Worm (Caenorhabditis elegans) whole organism, L4/young adult: ENCODE measurements around the gene B0294.1.

ENCODE experiments used
- W03F9.2 ChIP-seq: fragments of 150-350 bp; optimal IDR thresholded peaks from 2 replicates; lab custom pipeline; 2014; ENCODE audit warnings: missing biosample characterization, missing genetic modification characterization
- dao-5 ChIP-seq: sonication (generic microtip); optimal IDR thresholded peaks from 2 replicates; lab custom pipeline; 2016; ENCODE audit warnings: missing genotype, missing genetic modification characterization, moderate library complexity, missing compliant biosample characterization
- him-1 ChIP-seq: sonication (generic microtip); optimal IDR thresholded peaks from 2 replicates; lab custom pipeline; 2016; ENCODE audit warnings: missing genotype, missing genetic modification reagents, missing genetic modification characterization, missing compliant biosample characterization

- TF ChIP-seq him-1 (tag; lab: Kevin White, UChicago), result no peak
- TF ChIP-seq dao-5 (tag; lab: Kevin White, UChicago), result no peak
- no peak for TF ChIP-seq W03F9.2 (tag; lab: Kevin White, UChicago)
These were observed 32.2 kb downstream of the B0294.1 start, which contains the start of gene tbx-41 for ce11 chrX:1864946-1865345.
